Fruit fly (Drosophila melanogaster) ovary, adult (tissue): ENCODE results near the gene CG43693.

Source experiments
- CG17801 ChIP-seq: fragments of 200-800 bp; optimal IDR thresholded peaks from 2 replicates; lab custom pipeline; 2019; ENCODE audit warnings: missing biosample characterization, mild to moderate bottlenecking, missing genetic modification characterization, moderate library complexity; ENCODE audit not compliant: partially characterized antibody

CG43693 gene

DNA sequence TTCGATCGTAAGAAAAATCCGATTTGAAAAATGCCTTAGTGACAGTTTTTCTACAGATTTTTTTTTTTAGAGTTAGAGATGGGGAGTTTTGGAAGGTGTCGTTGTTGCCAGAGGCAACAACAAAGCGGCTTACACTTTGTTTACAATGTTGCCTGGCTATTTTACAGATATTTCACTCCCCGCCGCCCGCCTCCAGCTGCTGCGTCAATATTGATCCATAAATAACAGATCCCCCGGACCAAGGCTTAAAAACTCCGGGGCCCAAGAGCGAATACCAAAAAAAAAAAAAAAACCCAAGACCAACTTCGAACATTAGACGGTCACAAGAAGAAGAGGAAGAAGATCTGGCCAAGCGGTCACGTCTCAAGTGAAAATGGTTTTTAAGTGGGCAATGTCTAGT lies 48.2 kb downstream of the CG43693 start:
- no peak for TF ChIP-seq CG17801

dm6 chr3L:11001719-11002118 lies 49.5 kb downstream of the CG43693 start:
- TF ChIP-seq CG17801: no peak

dm6 chr3L:10999558-10999957 lies 51.6 kb downstream of the CG43693 start:
- TF ChIP-seq CG17801: no peak

- no peak for TF ChIP-seq CG17801
Measured at dm6 chr3L:10997240-10997830, 53.8 kb downstream of the CG43693 start.

- no peak for TF ChIP-seq CG17801
Measured at dm6 chr3L:10991242-10992021, 59.7 kb downstream of the CG43693 start.

DNA sequence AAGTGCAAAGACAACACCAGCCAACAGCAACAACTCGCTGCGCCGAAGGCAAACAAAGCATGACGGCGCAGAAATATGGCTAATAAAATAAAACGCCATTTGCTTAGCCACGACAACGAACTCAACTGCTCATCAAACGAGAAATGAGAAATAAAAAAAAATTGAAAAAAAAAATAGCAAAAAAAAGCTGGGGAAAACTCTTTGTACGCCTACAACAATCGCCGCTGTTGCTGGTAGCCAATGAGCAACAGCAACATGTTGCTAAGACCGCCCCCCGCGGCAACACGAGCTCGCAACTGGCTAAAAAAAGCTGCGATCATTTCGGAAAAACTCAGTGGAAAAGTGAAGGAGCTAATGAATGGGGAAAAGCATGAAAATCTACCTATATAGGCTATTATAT lies 61.3 kb downstream of the CG43693 start:
- no peak for TF ChIP-seq CG17801

DNA sequence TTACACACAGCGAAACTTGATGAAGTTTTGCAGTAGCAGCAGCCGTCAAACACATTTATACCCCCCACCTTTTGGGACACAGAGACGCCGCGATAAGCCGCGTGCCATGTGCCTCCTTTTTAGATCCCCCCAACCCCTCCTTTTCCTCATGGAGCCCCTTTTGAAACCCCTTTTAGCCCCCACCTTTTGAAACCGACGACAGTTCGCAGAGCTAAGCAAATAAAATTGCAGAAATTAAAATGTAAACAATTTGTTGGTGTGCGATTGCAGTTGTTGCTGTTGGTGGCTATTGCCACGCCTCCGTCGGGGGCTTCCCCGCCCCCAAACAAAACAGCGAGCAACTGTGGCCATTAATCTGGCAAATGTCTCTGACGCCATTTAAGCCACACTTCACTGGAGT lies 61.9 kb downstream of the CG43693 start:
- TF ChIP-seq CG17801: no peak

DNA sequence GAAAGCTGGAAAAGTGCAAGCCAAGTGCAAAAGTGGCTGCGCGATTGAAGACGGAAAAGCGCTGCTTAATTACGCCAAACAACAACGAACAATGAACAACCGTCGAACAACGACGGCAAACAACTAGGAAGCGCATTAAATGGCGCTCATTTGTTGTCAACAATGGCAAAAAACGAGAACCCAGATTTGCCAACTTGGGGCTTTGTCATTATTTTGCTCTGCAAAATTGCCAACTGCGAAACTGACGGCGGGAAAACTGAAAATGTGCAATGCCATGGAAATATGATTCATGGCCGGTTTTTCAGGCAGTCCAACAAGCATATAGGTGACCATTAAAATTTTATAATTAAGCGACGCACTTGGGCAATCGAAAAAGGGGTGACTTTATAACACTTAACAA lies 62.6 kb downstream of the CG43693 start:
- no peak for TF ChIP-seq CG17801

dm6 chr3L:10986613-10987012 lies 64.6 kb downstream of the CG43693 start:
- TF ChIP-seq CG17801: no peak
